Fruit fly (Drosophila melanogaster): Measurements from ENCODE around the gene Ctps.

Ctps gene

dm6 chr3L:15104849-15105555 lies 7.3 kb downstream of the Ctps start (continued):
- no peak for TF ChIP-seq TFAM (GFP tag; optimal IDR thresholded peaks at IDR 0.05)
- peak; percentile 27 for TF ChIP-seq B-H2 (GFP tag; optimal IDR thresholded peaks at IDR 0.05)
- no peak for TF ChIP-seq kah (GFP tag; optimal IDR thresholded peaks at IDR 0.05)
- TF ChIP-seq prd (optimal IDR thresholded peaks at IDR 0.05) = no peak
- peak; percentile 72; the same call in 2 of the 3 replicates for TF ChIP-seq prd (GFP tag; IDR thresholded peaks at IDR 0.05)
- TF ChIP-seq H15 (GFP tag; IDR thresholded peaks at IDR 0.05) = 0 out of 3 replicates have a peak, but pooled peaks have one; percentile 16
- no peak for TF ChIP-seq C15 (GFP tag; IDR thresholded peaks at IDR 0.05)
- TF ChIP-seq gcm2 (GFP tag; optimal IDR thresholded peaks at IDR 0.05) = no peak
- peak; percentile 44 for TF ChIP-seq chn (GFP tag; optimal IDR thresholded peaks at IDR 0.05)
- TF ChIP-seq CG34422 (GFP tag; IDR thresholded peaks at IDR 0.05) = no peak; the same call in 2 of the 3 replicates
- peak; percentile 49; the same call in 1 of the 2 replicates for TF ChIP-seq danr (GFP tag; IDR thresholded peaks at IDR 0.05)
- TF ChIP-seq eve (GFP tag; optimal IDR thresholded peaks at IDR 0.05) = no peak
- peak; percentile 55 for TF ChIP-seq CG31441 (GFP tag; IDR thresholded peaks at IDR 0.05)
- TF ChIP-seq CG11696 (GFP tag; IDR thresholded peaks at IDR 0.05) = no peak
- no peak for TF ChIP-seq z (GFP tag; IDR thresholded peaks at IDR 0.05)
- peak; percentile 45 for TF ChIP-seq Camta (GFP tag; optimal IDR thresholded peaks at IDR 0.05)
- TF ChIP-seq rib (GFP tag; IDR thresholded peaks at IDR 0.05) = peak; percentile 27; the same call in 1 of the 2 replicates
- TF ChIP-seq CG2678 (tag; optimal IDR thresholded peaks at IDR 0.05) = peak; percentile 70
- no peak for TF ChIP-seq CG6254 (GFP tag; optimal IDR thresholded peaks at IDR 0.05)
- TF ChIP-seq Sox100B (GFP tag; optimal IDR thresholded peaks at IDR 0.05) = peak; percentile 50
- TF ChIP-seq so (GFP tag; IDR thresholded peaks at IDR 0.05) = no peak
- no peak for TF ChIP-seq Lpt (GFP tag; optimal IDR thresholded peaks at IDR 0.05)
- TF ChIP-seq Vsx1 (GFP tag; optimal IDR thresholded peaks at IDR 0.05) = peak; percentile 36
- no peak for TF ChIP-seq CG10565 (GFP tag; optimal IDR thresholded peaks at IDR 0.05)
- peak; percentile 21 for TF ChIP-seq emc (GFP tag; optimal IDR thresholded peaks at IDR 0.05)
- peak; percentile 75 for TF ChIP-seq dysf (GFP tag; IDR thresholded peaks at IDR 0.05)
- TF ChIP-seq CG33213 (GFP tag; optimal IDR thresholded peaks at IDR 0.05) = no peak
- no peak for TF ChIP-seq zf30C (GFP tag; optimal IDR thresholded peaks at IDR 0.05)
- TF ChIP-seq fd3F (GFP tag; optimal IDR thresholded peaks at IDR 0.05) = peak; percentile 44
- no peak for TF ChIP-seq Deaf1 (tag; optimal IDR thresholded peaks at IDR 0.05)
- TF ChIP-seq CG11504 (tag; optimal IDR thresholded peaks at IDR 0.05) = peak; percentile 72
- TF ChIP-seq Poxn (GFP tag; IDR thresholded peaks at IDR 0.05) = no peak
- peak; percentile 71 for TF ChIP-seq gem (tag; optimal IDR thresholded peaks at IDR 0.05)
- TF ChIP-seq CG7271 (tag; optimal IDR thresholded peaks at IDR 0.05) = no peak
- TF ChIP-seq CG18599 (GFP tag; optimal IDR thresholded peaks at IDR 0.05) = peak; percentile 70
- peak; percentile 60 for TF ChIP-seq NK7.1 (GFP tag; optimal IDR thresholded peaks at IDR 0.05)
- peak; percentile 59; the same call in 1 of the 2 replicates for TF ChIP-seq CG14014 (GFP tag; IDR thresholded peaks at IDR 0.05)
- TF ChIP-seq CG8478 (optimal IDR thresholded peaks at IDR 0.05) = no peak
- TF ChIP-seq BEAF-32 (GFP tag; optimal IDR thresholded peaks at IDR 0.05) = no peak
- peak; percentile 27 for TF ChIP-seq BtbVII (GFP tag; optimal IDR thresholded peaks at IDR 0.05)
- TF ChIP-seq pan (optimal IDR thresholded peaks at IDR 0.05) = no peak
- peak in 1 of 2 experiments; percentile 68 for TF ChIP-seq pan (GFP tag; optimal IDR thresholded peaks at IDR 0.05 in 1 of 2, IDR thresholded peaks at IDR 0.05 in 1 of 2)
- TF ChIP-seq CG2199 (GFP tag; IDR thresholded peaks at IDR 0.05) = no peak
- 0 out of 2 replicates have a peak, but pooled peaks have one; percentile 3 for TF ChIP-seq CG13287 (GFP tag; IDR thresholded peaks at IDR 0.05; ENCODE audit: partially characterized antibody)
- TF ChIP-seq CG12299 (tag; optimal IDR thresholded peaks at IDR 0.05) = no peak
- TF ChIP-seq otp (GFP tag; IDR thresholded peaks at IDR 0.05) = no peak
- TF ChIP-seq disco-r (GFP tag; optimal IDR thresholded peaks at IDR 0.05) = no peak
- no peak for TF ChIP-seq wor (GFP tag; IDR thresholded peaks at IDR 0.05)
- TF ChIP-seq CG14050 (GFP tag; IDR thresholded peaks at IDR 0.05) = peak; percentile 30; the same call in 1 of the 3 replicates
- TF ChIP-seq CG7745 (tag; optimal IDR thresholded peaks at IDR 0.05) = no peak
- TF ChIP-seq D19A (tag; optimal IDR thresholded peaks at IDR 0.05) = peak; percentile 95

All from whole organism, embryonic.